Fruit fly (Drosophila melanogaster): ENCODE measurements around the gene CG46281.

The CG46281 gene

DNA sequence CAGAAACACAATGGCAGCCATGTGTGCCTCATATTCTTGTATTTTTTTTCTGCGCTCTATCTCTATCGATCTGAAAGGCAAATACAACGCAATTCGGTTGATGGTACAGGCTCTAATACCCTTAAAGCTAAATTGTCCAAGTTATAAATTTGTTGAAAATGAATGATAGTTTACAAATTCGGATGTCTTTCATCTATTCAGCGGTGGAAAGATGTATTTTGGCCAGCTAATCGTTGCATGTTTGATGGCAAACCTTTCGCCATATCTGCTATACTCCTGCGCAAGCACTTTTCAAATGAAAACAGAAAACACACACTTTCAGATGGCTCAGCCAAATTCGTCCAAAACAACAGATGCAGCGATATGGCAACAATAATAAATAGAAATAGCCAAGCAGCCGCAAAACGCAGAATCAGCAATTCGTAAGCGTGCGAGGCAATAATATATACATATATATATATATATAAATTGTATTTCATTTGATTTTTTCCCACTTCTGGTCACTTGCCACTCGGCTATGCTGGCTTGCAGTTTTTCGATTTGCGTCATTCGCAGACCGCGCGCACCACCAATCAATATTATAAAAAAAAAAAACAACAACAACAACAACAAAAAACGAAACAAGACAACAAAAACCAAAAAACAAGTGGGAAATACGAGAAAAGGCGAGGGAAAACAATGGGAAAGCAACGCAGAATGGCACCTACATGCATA, 15.8 kb downstream of the CG46281 start (continued):
- no peak for TF ChIP-seq Jarid2 (GFP tag; optimal IDR thresholded peaks at IDR 0.05)
- TF ChIP-seq E2f1 (GFP tag; IDR thresholded peaks at IDR 0.05), result no peak
- no peak for TF ChIP-seq gcm (GFP tag; optimal IDR thresholded peaks at IDR 0.05)
- no peak for TF ChIP-seq sima (GFP tag; optimal IDR thresholded peaks at IDR 0.05)
- peak; percentile 46 for TF ChIP-seq CG15269 (tag; optimal IDR thresholded peaks at IDR 0.05)
- TF ChIP-seq hth (optimal IDR thresholded peaks at IDR 0.05), result no peak
- peak; percentile 12; the same call in 1 of the 2 replicates for TF ChIP-seq Ptx1 (GFP tag; IDR thresholded peaks at IDR 0.05)
- no peak for TF ChIP-seq CG8478 (optimal IDR thresholded peaks at IDR 0.05)
- no peak for TF ChIP-seq Gug (GFP tag; IDR thresholded peaks at IDR 0.05)
- TF ChIP-seq nau (GFP tag; optimal IDR thresholded peaks at IDR 0.05), result no peak
- TF ChIP-seq CG8281 (tag; optimal IDR thresholded peaks at IDR 0.05), result no peak
- TF ChIP-seq Elba2 (GFP tag; optimal IDR thresholded peaks at IDR 0.05), result no peak
- no peak for TF ChIP-seq Ets97D (GFP tag; optimal IDR thresholded peaks at IDR 0.05)
- TF ChIP-seq CG9876 (GFP tag; optimal IDR thresholded peaks at IDR 0.05), result no peak
- TF ChIP-seq Usf (GFP tag; optimal IDR thresholded peaks at IDR 0.05), result no peak
- peak; percentile 19 for TF ChIP-seq CoRest (tag; optimal IDR thresholded peaks at IDR 0.05)
- 0 out of 2 replicates have a peak, but pooled peaks have one; percentile 35 for TF ChIP-seq CG14441 (GFP tag; IDR thresholded peaks at IDR 0.05)
- TF ChIP-seq Xrp1 (GFP tag; IDR thresholded peaks at IDR 0.05), result no peak
- peak; percentile 21 for TF ChIP-seq Fer3 (tag; optimal IDR thresholded peaks at IDR 0.05)
- TF ChIP-seq Hsf (GFP tag; optimal IDR thresholded peaks at IDR 0.05), result peak; percentile 8
- 0 out of 2 replicates have a peak, but pooled peaks have one; percentile 33 for TF ChIP-seq ara (GFP tag; IDR thresholded peaks at IDR 0.05)
- TF ChIP-seq CG13424 (tag; optimal IDR thresholded peaks at IDR 0.05), result peak; percentile 8
- no peak for TF ChIP-seq Neu2 (GFP tag; optimal IDR thresholded peaks at IDR 0.05; ENCODE audit: borderline replicate concordance)
- no peak for TF ChIP-seq CG4730 (GFP tag; IDR thresholded peaks at IDR 0.05)
- TF ChIP-seq dpn (GFP tag; optimal IDR thresholded peaks at IDR 0.05), result peak in 1 of 2 experiments; percentile 1
- no peak for TF ChIP-seq HmgZ (tag; optimal IDR thresholded peaks at IDR 0.05)
- TF ChIP-seq Ravus (GFP tag; IDR thresholded peaks at IDR 0.05), result no peak
- no peak for TF ChIP-seq Fer1 (GFP tag; optimal IDR thresholded peaks at IDR 0.05)
- no peak for TF ChIP-seq ap (GFP tag; IDR thresholded peaks at IDR 0.05)
- no peak for TF ChIP-seq sqz (GFP tag; optimal IDR thresholded peaks at IDR 0.05)
- TF ChIP-seq CG10321 (GFP tag; IDR thresholded peaks at IDR 0.05), result no peak
- no peak for TF ChIP-seq Six4 (GFP tag; optimal IDR thresholded peaks at IDR 0.05)
- TF ChIP-seq nerfin-1 (tag; optimal IDR thresholded peaks at IDR 0.05), result no peak
- TF ChIP-seq H15 (GFP tag; IDR thresholded peaks at IDR 0.05), result no peak
- no peak for TF ChIP-seq D19B (GFP tag; optimal IDR thresholded peaks at IDR 0.05)
- peak; percentile 29 for TF ChIP-seq gem (tag; optimal IDR thresholded peaks at IDR 0.05)
- TF ChIP-seq CG17612 (GFP tag; IDR thresholded peaks at IDR 0.05), result no peak
- no peak for TF ChIP-seq toy (GFP tag; IDR thresholded peaks at IDR 0.05)
- peak; percentile 27 for TF ChIP-seq CG11504 (tag; optimal IDR thresholded peaks at IDR 0.05)
- no peak for TF ChIP-seq CG3726 (GFP tag; IDR thresholded peaks at IDR 0.05)
- TF ChIP-seq CG2678 (tag; optimal IDR thresholded peaks at IDR 0.05), result peak; percentile 20
- TF ChIP-seq Oaz (GFP tag; IDR thresholded peaks at IDR 0.05), result no peak
- TF ChIP-seq CG18262 (tag; optimal IDR thresholded peaks at IDR 0.05), result no peak
- no peak for TF ChIP-seq chif (GFP tag; optimal IDR thresholded peaks at IDR 0.05)
- no peak for TF ChIP-seq CG3163 (GFP tag; optimal IDR thresholded peaks at IDR 0.05)
- no peak for TF ChIP-seq CG12299 (tag; optimal IDR thresholded peaks at IDR 0.05)
- no peak for TF ChIP-seq cad (GFP tag; optimal IDR thresholded peaks at IDR 0.05)
- TF ChIP-seq CG2889 (GFP tag; IDR thresholded peaks at IDR 0.05), result no peak
- no peak for TF ChIP-seq trem (tag; optimal IDR thresholded peaks at IDR 0.05)
- no peak for TF ChIP-seq CG7357 (GFP tag; IDR thresholded peaks at IDR 0.05)
- TF ChIP-seq Fer2 (tag; optimal IDR thresholded peaks at IDR 0.05), result no peak

Measured in whole organism, embryonic.